Worm (Caenorhabditis elegans): ENCODE measurements around the gene hlh-13.
A peak's percentile ranks its signal among the peaks of the same experiment; 100 is the strongest.

hlh-13 gene

ce11 chrX:4294957-4295356, 45.9 kb downstream of the hlh-13 start:
- TF ChIP-seq lin-40 (tag; optimal IDR thresholded peaks at IDR 0.05) (no peak), nhr-80 (tag; optimal IDR thresholded peaks at IDR 0.05) (peak; percentile 26), cebp-1 (GFP tag; IDR thresholded peaks at IDR 0.05) (peak; percentile 38; the same call in 1 of the 2 replicates), cebp-1 (tag; optimal IDR thresholded peaks at IDR 0.05) (peak; percentile 84), egrh-3 (GFP tag; IDR thresholded peaks at IDR 0.05) (peak; percentile 31; the same call in 1 of the 2 replicates)

ce11 chrX:4295917-4296316, 46.9 kb downstream of the hlh-13 start:
- TF ChIP-seq hsf-1 (GFP tag; IDR thresholded peaks at IDR 0.05) (no peak), rpc-1 (optimal IDR thresholded peaks at IDR 0.05) (no peak), rpc-1 (tag; optimal IDR thresholded peaks at IDR 0.05) (no peak), F57A8.1 (GFP tag; optimal IDR thresholded peaks at IDR 0.05) (no peak), nfya-2 (GFP tag; IDR thresholded peaks at IDR 0.05) (no peak)

ce11 chrX:4297452-4297851, 48.4 kb downstream of the hlh-13 start, which contains the start of gene paf-2:
Gene paf-2, minus strand, starts transcription at chrX:4297741.
- no peak for TF ChIP-seq Y56A3A.18 (GFP tag; IDR thresholded peaks at IDR 0.05)
- no peak for TF ChIP-seq ekl-4 (GFP tag; IDR thresholded peaks at IDR 0.05)
- peak; percentile 40 for TF ChIP-seq ceh-27 (GFP tag; optimal IDR thresholded peaks at IDR 0.05)
- TF ChIP-seq ama-1 (optimal IDR thresholded peaks at IDR 0.05), result no peak
- TF ChIP-seq ama-1 (GFP tag; optimal IDR thresholded peaks at IDR 0.05), result no peak
- no peak for TF ChIP-seq aptf-2 (GFP tag; conservative IDR thresholded peaks at IDR 0.05)
- TF ChIP-seq somi-1 (GFP tag; optimal IDR thresholded peaks at IDR 0.05), result no peak

Measured in whole organism, young adult.